Worm (Caenorhabditis elegans) whole organism, mixed stage, embryonic: Measurements from ENCODE around the gene irld-8.

Experiments used
- M03D4.4 ChIP-seq: sonication (generic microtip); optimal IDR thresholded peaks from 2 replicates; lab custom pipeline; 2017; ENCODE audit warnings: mild to moderate bottlenecking, missing genetic modification characterization, missing compliant biosample characterization
- ceh-39 ChIP-seq: fragments of 150-350 bp; optimal IDR thresholded peaks from 2 replicates; lab custom pipeline; 2014; ENCODE audit warnings: missing biosample characterization, missing genetic modification characterization
- ceh-83 ChIP-seq: fragments of 200-800 bp; sonication (Bioruptor generic); optimal IDR thresholded peaks from 2 replicates; lab custom pipeline; 2018; ENCODE audit warnings: mild to moderate bottlenecking, missing genetic modification characterization, missing compliant biosample characterization
- ces-1 ChIP-seq: fragments of 150-350 bp; optimal IDR thresholded peaks from 2 replicates; lab custom pipeline; 2014; ENCODE audit warnings: missing biosample characterization, missing genetic modification reagents, missing genetic modification characterization
- cnd-1 ChIP-seq: fragments of 200-800 bp; sonication (Bioruptor generic); optimal IDR thresholded peaks from 2 replicates; lab custom pipeline; 2018; ENCODE audit warnings: mild to moderate bottlenecking, missing genetic modification characterization, missing compliant biosample characterization
- drap-1 ChIP-seq: fragments of 200-800 bp; sonication (Bioruptor generic); optimal IDR thresholded peaks from 3 replicates; lab custom pipeline; 2018; ENCODE audit warnings: mild to moderate bottlenecking, missing genetic modification characterization, missing compliant biosample characterization
- elt-1 ChIP-seq: sonication (generic microtip); optimal IDR thresholded peaks from 2 replicates; lab custom pipeline; 2017; ENCODE audit warnings: missing genetic modification characterization, mild to moderate bottlenecking, missing compliant biosample characterization, antibody characterized with exemption, moderate library complexity, borderline replicate concordance; ENCODE audit not compliant: insufficient read depth
- elt-3 ChIP-seq: fragments of 150-350 bp; optimal IDR thresholded peaks from 2 replicates; lab custom pipeline; 2014; ENCODE audit warnings: missing biosample characterization, missing genetic modification characterization
- flh-1 ChIP-seq: fragments of 200-800 bp; sonication (Bioruptor generic); optimal IDR thresholded peaks from 2 replicates; lab custom pipeline; 2018; ENCODE audit warnings: mild to moderate bottlenecking, missing genetic modification characterization, moderate library complexity, missing compliant biosample characterization
- ham-2 ChIP-seq: fragments of 200-800 bp; sonication (Bioruptor generic); optimal IDR thresholded peaks from 2 replicates; lab custom pipeline; 2018; ENCODE audit warnings: mild to moderate bottlenecking, missing genetic modification characterization, missing compliant biosample characterization
- hlh-1 ChIP-seq: fragments of 150-350 bp; optimal IDR thresholded peaks from 2 replicates; lab custom pipeline; 2014; ENCODE audit warnings: missing biosample characterization, missing genetic modification reagents, missing genetic modification characterization
- lin-13 ChIP-seq: fragments of 150-350 bp; optimal IDR thresholded peaks from 2 replicates; lab custom pipeline; 2014; ENCODE audit warnings: missing biosample characterization, missing genetic modification characterization
- lin-32 ChIP-seq: fragments of 200-800 bp; sonication (Bioruptor generic); optimal IDR thresholded peaks from 2 replicates; lab custom pipeline; 2018; ENCODE audit warnings: mild to moderate bottlenecking, missing genetic modification characterization, missing compliant biosample characterization
- lsy-2 ChIP-seq: fragments of 150-350 bp; optimal IDR thresholded peaks from 2 replicates; lab custom pipeline; 2014; ENCODE audit warnings: missing biosample characterization, missing genetic modification characterization
- mab-5 ChIP-seq: fragments of 150-350 bp; optimal IDR thresholded peaks from 2 replicates; lab custom pipeline; 2014; ENCODE audit warnings: missing biosample characterization, missing genetic modification characterization
- mep-1 ChIP-seq: fragments of 150-350 bp; optimal IDR thresholded peaks from 2 replicates; lab custom pipeline; 2017; ENCODE audit warnings: missing biosample characterization, missing genetic modification reagents, missing genetic modification characterization, inconsistent platforms
- mls-2 ChIP-seq: sonication (generic microtip); optimal IDR thresholded peaks from 2 replicates; lab custom pipeline; 2016; ENCODE audit warnings: mild to moderate bottlenecking, missing genetic modification characterization, moderate library complexity, missing compliant biosample characterization
- nhr-12 ChIP-seq: fragments of 150-350 bp; optimal IDR thresholded peaks from 2 replicates; lab custom pipeline; 2014; ENCODE audit warnings: missing biosample characterization, missing genetic modification characterization
- nhr-2 ChIP-seq: fragments of 150-350 bp; optimal IDR thresholded peaks from 2 replicates; lab custom pipeline; 2014; ENCODE audit warnings: missing biosample characterization, missing genetic modification characterization
- nhr-237 ChIP-seq: fragments of 150-350 bp; optimal IDR thresholded peaks from 2 replicates; lab custom pipeline; 2014; ENCODE audit warnings: missing biosample characterization, missing genetic modification characterization
- nhr-28 ChIP-seq: fragments of 150-350 bp; optimal IDR thresholded peaks from 2 replicates; lab custom pipeline; 2014; ENCODE audit warnings: missing biosample characterization, missing genetic modification characterization
- nhr-76 ChIP-seq: sonication (generic microtip); optimal IDR thresholded peaks from 2 replicates; lab custom pipeline; 2017; ENCODE audit warnings: missing biosample characterization, missing genetic modification characterization
- pha-4 ChIP-seq: fragments of 150-350 bp; optimal IDR thresholded peaks from 2 replicates; lab custom pipeline; 2018; ENCODE audit warnings: missing biosample characterization, missing genetic modification reagents, missing genetic modification characterization
- sem-2 ChIP-seq: fragments of 200-800 bp; sonication (Bioruptor generic); optimal IDR thresholded peaks from 2 replicates; lab custom pipeline; 2018; ENCODE audit warnings: mild to moderate bottlenecking, missing genetic modification characterization, missing compliant biosample characterization
- snpc-4 ChIP-seq: fragments of 150-350 bp; optimal IDR thresholded peaks from 2 replicates; lab custom pipeline; 2014; ENCODE audit warnings: missing biosample characterization, missing genetic modification characterization
- sptf-1 ChIP-seq: sonication (generic microtip); optimal IDR thresholded peaks from 2 replicates; lab custom pipeline; 2017; ENCODE audit warnings: mild to moderate bottlenecking, missing genetic modification characterization, moderate library complexity, missing compliant biosample characterization
- tbx-8 ChIP-seq: fragments of 200-800 bp; sonication (Bioruptor generic); optimal IDR thresholded peaks from 2 replicates; lab custom pipeline; 2018; ENCODE audit warnings: mild to moderate bottlenecking, missing genetic modification characterization, moderate library complexity, missing compliant biosample characterization
- unc-120 ChIP-seq: sonication (generic microtip); optimal IDR thresholded peaks from 2 replicates; lab custom pipeline; 2017; ENCODE audit warnings: missing genetic modification characterization, missing compliant biosample characterization; ENCODE audit not compliant: poor library complexity, severe bottlenecking
- unc-39 ChIP-seq: fragments of 150-350 bp; optimal IDR thresholded peaks from 2 replicates; lab custom pipeline; 2014; ENCODE audit warnings: missing biosample characterization, missing genetic modification characterization
- zip-8 ChIP-seq: fragments of 150-350 bp; optimal IDR thresholded peaks from 2 replicates; lab custom pipeline; 2014; ENCODE audit warnings: missing biosample characterization, missing genetic modification characterization
- ztf-11 ChIP-seq: fragments of 150-350 bp; optimal IDR thresholded peaks from 2 replicates; lab custom pipeline; 2014; ENCODE audit warnings: missing biosample characterization, missing genetic modification characterization

irld-8 gene

ce11 chrIV:8069104-8069503 is 46.5 kb upstream of the irld-8 start:
- TF ChIP-seq tbx-8: no peak
- no peak for TF ChIP-seq snpc-4 (tag; lab: Kevin White, UChicago)
- TF ChIP-seq mep-1: no peak
- no peak for TF ChIP-seq sptf-1 (tag; lab: Kevin White, UChicago)
- no peak for TF ChIP-seq ceh-39
- no peak for TF ChIP-seq ces-1
- TF ChIP-seq sem-2 (GFP tag; lab: Kevin White, UChicago): no peak
- TF ChIP-seq nhr-28 (tag; lab: Kevin White, UChicago): no peak
- no peak for TF ChIP-seq lin-13 (tag; lab: Kevin White, UChicago)
- TF ChIP-seq nhr-12 (tag; lab: Kevin White, UChicago): no peak
- no peak for TF ChIP-seq flh-1
- TF ChIP-seq unc-120 (tag; lab: Kevin White, UChicago): no peak
- TF ChIP-seq unc-39 (tag; lab: Kevin White, UChicago): no peak
- TF ChIP-seq hlh-1 (tag; lab: Kevin White, UChicago): no peak
- no peak for TF ChIP-seq ztf-11 (tag; lab: Kevin White, UChicago)
- TF ChIP-seq nhr-2 (tag; lab: Kevin White, UChicago): no peak

ce11 chrIV:8070299-8070698 is 45.3 kb upstream of the irld-8 start:
- TF ChIP-seq ceh-83 (GFP tag; lab: Kevin White, UChicago): no peak
- TF ChIP-seq sem-2 (GFP tag; lab: Kevin White, UChicago): no peak
- TF ChIP-seq lin-32: no peak
- TF ChIP-seq nhr-2 (tag; lab: Kevin White, UChicago): no peak
- no peak for TF ChIP-seq mls-2 (tag; lab: Kevin White, UChicago)
- no peak for TF ChIP-seq hlh-1 (tag; lab: Kevin White, UChicago)
- TF ChIP-seq nhr-76 (tag; lab: Kevin White, UChicago): no peak
- no peak for TF ChIP-seq drap-1 (GFP tag; lab: Kevin White, UChicago)
- TF ChIP-seq elt-1 (tag; lab: Kevin White, UChicago): no peak
- no peak for TF ChIP-seq lin-13 (tag; lab: Kevin White, UChicago)
- no peak for TF ChIP-seq ztf-11 (tag; lab: Kevin White, UChicago)

DNA sequence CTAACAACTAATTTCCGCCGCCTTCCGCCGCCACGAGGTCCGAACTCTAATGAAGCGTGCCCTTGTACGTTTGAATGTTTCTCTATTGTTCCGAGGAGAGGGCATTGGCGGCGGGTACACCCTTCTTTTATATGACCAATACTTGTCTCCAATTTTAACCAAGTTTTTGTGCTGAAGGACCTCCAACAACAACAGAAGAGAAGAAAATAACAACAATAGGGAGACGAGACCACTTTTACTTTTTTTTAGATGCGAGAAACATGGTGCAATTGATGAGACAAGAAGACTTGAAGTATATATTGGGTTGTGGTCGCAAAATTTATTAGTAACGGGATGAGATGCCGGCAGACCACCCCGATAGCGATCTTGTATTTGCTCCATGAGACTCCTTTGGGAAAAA is 44.6 kb upstream of the irld-8 start:
- TF ChIP-seq ces-1 (peak; percentile 3), unc-120 (tag; lab: Kevin White, UChicago) (no peak)

DNA sequence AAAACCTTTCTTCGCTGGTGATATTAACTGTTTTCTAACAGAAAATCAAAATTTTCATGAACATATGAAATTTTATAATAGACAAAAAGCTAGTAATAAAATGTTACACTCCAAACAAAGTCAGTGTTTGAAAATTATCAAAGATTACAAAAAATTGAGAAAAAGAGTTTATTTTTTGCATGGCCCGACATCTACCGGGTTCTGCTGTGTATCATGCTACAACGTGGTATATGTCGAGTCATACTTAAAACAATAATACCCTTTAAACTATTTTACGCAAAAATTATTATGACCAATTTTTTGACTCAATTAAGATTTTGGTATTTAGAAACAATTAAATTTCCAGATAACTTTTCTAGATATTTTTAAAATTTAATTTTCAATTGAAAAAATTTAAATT is 40.0 kb upstream of the irld-8 start:
- TF ChIP-seq unc-39 (tag; lab: Kevin White, UChicago): no peak
- no peak for TF ChIP-seq lin-13 (tag; lab: Kevin White, UChicago)
- no peak for TF ChIP-seq nhr-12 (tag; lab: Kevin White, UChicago)
- TF ChIP-seq ham-2 (GFP tag; lab: Kevin White, UChicago): no peak
- no peak for TF ChIP-seq nhr-237 (tag; lab: Kevin White, UChicago)
- no peak for TF ChIP-seq nhr-76 (tag; lab: Kevin White, UChicago)
- TF ChIP-seq ces-1: no peak
- no peak for TF ChIP-seq elt-1 (tag; lab: Kevin White, UChicago)
- TF ChIP-seq mab-5 (tag; lab: Kevin White, UChicago): no peak
- TF ChIP-seq M03D4.4: no peak
- TF ChIP-seq sem-2 (GFP tag; lab: Kevin White, UChicago): no peak
- no peak for TF ChIP-seq cnd-1 (tag; lab: Kevin White, UChicago)
- no peak for TF ChIP-seq pha-4
- no peak for TF ChIP-seq lsy-2 (tag; lab: Kevin White, UChicago)

- TF ChIP-seq lsy-2 (tag; lab: Kevin White, UChicago): no peak
- no peak for TF ChIP-seq ceh-39
- TF ChIP-seq flh-1: no peak
- no peak for TF ChIP-seq elt-3 (tag; lab: Kevin White, UChicago)
- no peak for TF ChIP-seq nhr-28 (tag; lab: Kevin White, UChicago)
- TF ChIP-seq mep-1: no peak
- TF ChIP-seq zip-8 (tag; lab: Kevin White, UChicago): no peak
- no peak for TF ChIP-seq M03D4.4
- TF ChIP-seq nhr-76 (tag; lab: Kevin White, UChicago): no peak
These were observed 39.1 kb upstream of the irld-8 start for ce11 chrIV:8076511-8076910.
